Worm (Caenorhabditis elegans) whole organism, L4/young adult: ENCODE measurements around the gene math-1.

Source experiments
- W03F9.2 ChIP-seq: fragments of 150-350 bp; optimal IDR thresholded peaks from 2 replicates; lab custom pipeline; 2014; ENCODE audit warnings: missing biosample characterization, missing genetic modification characterization
- dao-5 ChIP-seq: sonication (generic microtip); optimal IDR thresholded peaks from 2 replicates; lab custom pipeline; 2016; ENCODE audit warnings: missing genotype, missing genetic modification characterization, moderate library complexity, missing compliant biosample characterization
- him-1 ChIP-seq: sonication (generic microtip); optimal IDR thresholded peaks from 2 replicates; lab custom pipeline; 2016; ENCODE audit warnings: missing genotype, missing genetic modification reagents, missing genetic modification characterization, missing compliant biosample characterization

DNA sequence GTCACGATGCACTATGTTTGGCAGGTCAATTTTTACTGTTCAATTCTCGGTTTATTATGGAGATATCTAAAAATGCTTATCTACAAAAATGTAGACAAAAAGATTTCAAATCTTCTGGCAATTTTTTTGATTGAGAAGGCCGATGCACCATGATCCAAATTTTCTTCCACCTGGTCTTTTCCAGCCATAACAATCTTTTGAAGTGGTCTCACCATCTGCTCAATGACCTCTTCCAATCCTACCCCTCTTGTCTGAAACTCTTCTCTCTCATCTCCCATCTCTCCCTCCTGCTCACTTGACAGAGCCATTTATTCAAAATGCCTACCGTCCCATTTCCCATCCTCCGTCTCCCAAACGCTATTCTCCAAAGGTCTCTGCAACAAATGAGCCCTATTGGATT is 4.9 kb upstream of the math-1 start, which contains the start of gene fbxb-35:
- TF ChIP-seq him-1 (tag; lab: Kevin White, UChicago): no peak
- no peak for TF ChIP-seq dao-5 (tag; lab: Kevin White, UChicago)
- no peak for TF ChIP-seq W03F9.2 (tag; lab: Kevin White, UChicago)
